Worm (Caenorhabditis elegans) whole organism, late embryonic: Measurements from ENCODE around the gene srh-141.

Experiments
- F13H6.1 ChIP-seq: sonication (generic microtip); optimal IDR thresholded peaks from 2 replicates; lab custom pipeline; 2016; ENCODE audit warnings: missing genetic modification characterization, missing compliant biosample characterization
- K02D7.2 ChIP-seq: sonication (generic microtip); optimal IDR thresholded peaks from 2 replicates; lab custom pipeline; 2017; ENCODE audit warnings: mild to moderate bottlenecking, missing genetic modification characterization, missing compliant biosample characterization
- K09A11.1 ChIP-seq: sonication (generic microtip); optimal IDR thresholded peaks from 2 replicates; lab custom pipeline; 2017; ENCODE audit warnings: antibody characterized with exemption, mild to moderate bottlenecking, missing genetic modification characterization, missing compliant biosample characterization; ENCODE audit not compliant: insufficient read depth
- Y22D7AL.16 ChIP-seq: sonication (generic microtip); optimal IDR thresholded peaks from 2 replicates; lab custom pipeline; 2016; ENCODE audit warnings: missing genetic modification characterization, missing compliant biosample characterization
- ahr-1 ChIP-seq: sonication (generic microtip); optimal IDR thresholded peaks from 2 replicates; lab custom pipeline; 2016; ENCODE audit warnings: missing genetic modification characterization, missing compliant biosample characterization
- ama-1 ChIP-seq: fragments of 150-350 bp; optimal IDR thresholded peaks from 2 replicates; lab custom pipeline; 2014
- ceh-18 ChIP-seq: sonication (generic microtip); optimal IDR thresholded peaks from 2 replicates; lab custom pipeline; 2016; ENCODE audit warnings: missing genetic modification characterization, missing compliant biosample characterization
- ceh-31 ChIP-seq: sonication (generic microtip); optimal IDR thresholded peaks from 2 replicates; lab custom pipeline; 2016; ENCODE audit warnings: missing genetic modification characterization, missing compliant biosample characterization
- ceh-45 ChIP-seq: fragments of 200-800 bp; sonication (Bioruptor generic); IDR thresholded peaks from 2 replicates; pipeline ENCODE4 v1.3.6; 2022; ENCODE audit warnings: missing genetic modification reagents, missing genetic modification characterization, missing compliant biosample characterization
- dmd-4 ChIP-seq: sonication (generic microtip); optimal IDR thresholded peaks from 2 replicates; lab custom pipeline; 2016; ENCODE audit warnings: borderline replicate concordance, missing genetic modification characterization, missing compliant biosample characterization
- dve-1 ChIP-seq: sonication (generic microtip); optimal IDR thresholded peaks from 2 replicates; lab custom pipeline; 2017; ENCODE audit warnings: antibody characterized with exemption, mild to moderate bottlenecking, missing genetic modification characterization, missing compliant biosample characterization
- elt-2 ChIP-seq: sonication (generic microtip); optimal IDR thresholded peaks from 2 replicates; lab custom pipeline; 2016; ENCODE audit warnings: missing genetic modification reagents, missing genetic modification characterization, missing compliant biosample characterization
- elt-4 ChIP-seq: sonication (generic microtip); optimal IDR thresholded peaks from 2 replicates; lab custom pipeline; 2016; ENCODE audit warnings: missing genetic modification characterization, missing compliant biosample characterization
- eyg-1 ChIP-seq: sonication (generic microtip); optimal IDR thresholded peaks from 2 replicates; lab custom pipeline; 2016; ENCODE audit warnings: missing genotype, missing genetic modification characterization, missing compliant biosample characterization
- fax-1 ChIP-seq: sonication (generic microtip); optimal IDR thresholded peaks from 2 replicates; lab custom pipeline; 2016; ENCODE audit warnings: missing genotype, missing genetic modification characterization, missing compliant biosample characterization
- fkh-10 ChIP-seq: fragments of 150-350 bp; optimal IDR thresholded peaks from 2 replicates; lab custom pipeline; 2014; ENCODE audit warnings: missing biosample characterization, missing genetic modification reagents, missing genetic modification characterization
- fkh-6 ChIP-seq: sonication (generic microtip); optimal IDR thresholded peaks from 2 replicates; lab custom pipeline; 2016; ENCODE audit warnings: missing genetic modification characterization, missing compliant biosample characterization
- gmeb-2 ChIP-seq: sonication (generic microtip); optimal IDR thresholded peaks from 2 replicates; lab custom pipeline; 2016; ENCODE audit warnings: missing genetic modification characterization, inconsistent platforms, missing compliant biosample characterization
- hlh-13 ChIP-seq: fragments of 200-800 bp; sonication (Bioruptor generic); optimal IDR thresholded peaks from 2 replicates; lab custom pipeline; 2018; ENCODE audit warnings: mild to moderate bottlenecking, missing genetic modification characterization, missing compliant biosample characterization
- hlh-15 ChIP-seq: sonication (generic microtip); optimal IDR thresholded peaks from 2 replicates; lab custom pipeline; 2016; ENCODE audit warnings: missing genetic modification characterization, missing compliant biosample characterization
- hlh-30 ChIP-seq: sonication (generic microtip); optimal IDR thresholded peaks from 2 replicates; lab custom pipeline; 2017; ENCODE audit warnings: antibody characterized with exemption, missing genetic modification characterization, missing compliant biosample characterization; ENCODE audit not compliant: insufficient read depth
- hlh-8 ChIP-seq: sonication (generic microtip); optimal IDR thresholded peaks from 2 replicates; lab custom pipeline; 2016; ENCODE audit warnings: missing genotype, missing genetic modification characterization, missing compliant biosample characterization
- nfya-1 ChIP-seq: sonication (generic microtip); optimal IDR thresholded peaks from 2 replicates; lab custom pipeline; 2017; ENCODE audit warnings: missing genetic modification characterization, mild to moderate bottlenecking, missing compliant biosample characterization, antibody characterized with exemption, moderate library complexity
- nhr-11 ChIP-seq: fragments of 150-350 bp; optimal IDR thresholded peaks from 2 replicates; lab custom pipeline; 2014; ENCODE audit warnings: missing biosample characterization, missing genetic modification characterization
- npax-4 ChIP-seq: sonication (generic microtip); optimal IDR thresholded peaks from 2 replicates; lab custom pipeline; 2016; ENCODE audit warnings: missing genetic modification characterization, missing compliant biosample characterization
- odd-2 ChIP-seq: sonication (generic microtip); optimal IDR thresholded peaks from 2 replicates; lab custom pipeline; 2017; ENCODE audit warnings: antibody characterized with exemption, mild to moderate bottlenecking, missing genetic modification characterization, missing compliant biosample characterization
- pax-1 ChIP-seq: fragments of 150-350 bp; optimal IDR thresholded peaks from 2 replicates; lab custom pipeline; 2014; ENCODE audit warnings: missing biosample characterization, missing genetic modification characterization
- ref-2 ChIP-seq: sonication (generic microtip); optimal IDR thresholded peaks from 2 replicates; lab custom pipeline; 2016; ENCODE audit warnings: missing genetic modification characterization, missing compliant biosample characterization
- sdc-2 ChIP-seq: sonication (generic microtip); optimal IDR thresholded peaks from 2 replicates; lab custom pipeline; 2016; ENCODE audit warnings: missing genotype, missing genetic modification characterization, missing compliant biosample characterization
- syd-9 ChIP-seq: sonication (generic microtip); optimal IDR thresholded peaks from 2 replicates; lab custom pipeline; 2016; ENCODE audit warnings: mild to moderate bottlenecking, missing genetic modification characterization, moderate library complexity, missing compliant biosample characterization
- tbx-2 ChIP-seq: sonication (generic microtip); optimal IDR thresholded peaks from 2 replicates; lab custom pipeline; 2016; ENCODE audit warnings: missing genetic modification characterization, missing compliant biosample characterization
- ttx-3 ChIP-seq: sonication (generic microtip); optimal IDR thresholded peaks from 2 replicates; lab custom pipeline; 2016; ENCODE audit warnings: missing genetic modification reagents, missing genetic modification characterization, missing compliant biosample characterization
- unc-3 ChIP-seq, 2 experiments: fragments of 200-800 bp in 1 of 2; sonication (Bioruptor generic) in 1 of 2; sonication (generic microtip) in 1 of 2; conservative IDR thresholded peaks in 1 of 2; optimal IDR thresholded peaks in 1 of 2; 2 replicates each; pipeline versions ENCODE4 v1.3.6 to Lab custom; 2016 to 2022; ENCODE audit warnings: missing compliant biosample characterization in 2 of 2, missing genetic modification characterization in 2 of 2, missing genetic modification reagents in 1 of 2
- unc-42 ChIP-seq: sonication (generic microtip); optimal IDR thresholded peaks from 2 replicates; lab custom pipeline; 2016; ENCODE audit warnings: missing genotype, missing genetic modification characterization, missing compliant biosample characterization
- unc-55 ChIP-seq: sonication (generic microtip); optimal IDR thresholded peaks from 2 replicates; lab custom pipeline; 2017; ENCODE audit warnings: missing biosample characterization, missing genetic modification reagents, missing genetic modification characterization
- unc-86 ChIP-seq: sonication (generic microtip); optimal IDR thresholded peaks from 2 replicates; lab custom pipeline; 2016; ENCODE audit warnings: missing genetic modification characterization, missing compliant biosample characterization

The srh-141 gene

DNA sequence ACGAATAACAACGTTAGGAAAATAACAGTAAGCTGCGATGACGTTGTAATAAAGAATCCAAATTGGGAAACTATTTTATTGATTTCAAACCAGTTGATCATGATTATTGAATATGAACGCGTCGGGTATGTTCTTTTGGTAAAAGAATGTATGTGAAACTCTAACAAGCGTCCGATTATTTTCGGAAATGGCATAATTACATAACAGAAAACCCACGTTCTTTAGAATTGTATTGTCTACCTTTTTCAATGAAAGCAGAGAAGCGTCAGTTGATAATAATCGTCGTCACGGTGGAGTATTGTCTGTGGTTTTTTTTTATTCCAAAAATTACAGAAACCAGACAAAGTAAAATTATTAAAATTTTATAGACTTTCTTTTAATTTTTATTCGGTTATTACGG, 11.3 kb downstream of the srh-141 start, which contains the start of gene str-14:
TSS of gene str-14 (minus strand) at position 101 of the 400 bp plus-strand sequence.
- TF ChIP-seq fkh-6 = no peak
- no peak for TF ChIP-seq unc-3 (GFP tag; conservative IDR thresholded peaks at IDR 0.05; lab: Robert Waterston, UW)
- no peak for TF ChIP-seq unc-3 (tag; optimal IDR thresholded peaks at IDR 0.05; lab: Kevin White, UChicago)
- TF ChIP-seq hlh-8 (tag; lab: Kevin White, UChicago) = no peak
- no peak for TF ChIP-seq K02D7.2
- no peak for TF ChIP-seq ahr-1 (tag; lab: Kevin White, UChicago)
- TF ChIP-seq hlh-30 = no peak
- no peak for TF ChIP-seq tbx-2
- no peak for TF ChIP-seq F13H6.1 (tag; lab: Kevin White, UChicago)
- TF ChIP-seq unc-42 (tag; lab: Kevin White, UChicago) = no peak
- TF ChIP-seq odd-2 = no peak
- no peak for TF ChIP-seq sdc-2
- TF ChIP-seq fkh-10 (GFP tag; lab: Kevin White, UChicago) = no peak
- no peak for TF ChIP-seq nhr-11 (tag; lab: Kevin White, UChicago)
- TF ChIP-seq elt-2 (tag; lab: Kevin White, UChicago) = no peak
- TF ChIP-seq, all 69 proteins: peak for 0

DNA sequence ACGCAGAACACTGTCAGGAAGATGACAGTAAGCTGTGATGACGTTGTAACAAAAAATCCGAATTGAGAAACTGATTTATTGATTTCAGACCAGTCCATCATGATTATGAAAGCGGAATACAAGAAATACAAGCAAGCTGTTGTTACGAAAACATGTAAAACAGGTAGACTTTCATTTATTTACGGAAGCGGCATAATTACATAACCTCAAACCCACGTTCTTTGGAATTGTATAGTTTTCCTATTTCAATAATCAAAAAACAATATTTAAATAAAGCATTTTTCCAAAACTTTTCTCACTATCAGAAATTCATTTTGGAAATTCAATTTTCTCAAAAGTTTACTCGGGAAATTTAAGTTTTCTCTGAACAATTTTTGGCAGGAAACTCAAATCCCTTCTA, 15.0 kb downstream of the srh-141 start, which contains the start of gene str-15:
TSS of gene str-15 (minus strand) at position 101 of the 400 bp plus-strand sequence.
- TF ChIP-seq ceh-45 (GFP tag; lab: Robert Waterston, UW) = no peak
- no peak for TF ChIP-seq ref-2 (tag; lab: Kevin White, UChicago)
- TF ChIP-seq ama-1 (lab: Kevin White, UChicago) = no peak
- no peak for TF ChIP-seq syd-9 (tag; lab: Kevin White, UChicago)
- TF ChIP-seq gmeb-2 (tag; lab: Kevin White, UChicago) = no peak
- TF ChIP-seq K02D7.2 = no peak
- no peak for TF ChIP-seq pax-1 (tag; lab: Kevin White, UChicago)
- TF ChIP-seq hlh-13 = no peak

DNA sequence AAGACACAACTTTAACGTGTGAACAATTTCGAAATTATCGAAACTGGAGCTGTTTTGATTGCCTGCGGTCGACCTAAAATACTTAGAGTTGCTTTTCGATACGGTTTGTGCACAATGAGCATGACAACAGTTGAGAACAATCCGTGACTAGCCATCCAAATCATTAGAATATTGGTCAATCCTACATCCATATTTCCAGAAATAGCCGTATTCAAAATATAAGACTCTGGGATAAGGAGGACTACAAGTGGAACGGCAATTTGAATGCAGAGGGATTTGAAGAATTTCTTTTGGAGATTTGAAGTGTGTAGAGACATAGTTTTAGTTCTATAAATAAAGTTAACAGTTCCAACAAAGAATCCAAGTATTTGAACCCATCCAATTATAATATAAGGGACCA, 15.7 kb downstream of the srh-141 start:
- no peak for TF ChIP-seq npax-4 (tag; lab: Kevin White, UChicago)
- TF ChIP-seq unc-42 (tag; lab: Kevin White, UChicago) = no peak
- no peak for TF ChIP-seq elt-2 (tag; lab: Kevin White, UChicago)
- no peak for TF ChIP-seq ttx-3 (tag; lab: Kevin White, UChicago)
- TF ChIP-seq dmd-4 = no peak
- TF ChIP-seq unc-3 (GFP tag; conservative IDR thresholded peaks at IDR 0.05; lab: Robert Waterston, UW) = no peak
- no peak for TF ChIP-seq unc-3 (tag; optimal IDR thresholded peaks at IDR 0.05; lab: Kevin White, UChicago)
- TF ChIP-seq ceh-45 (GFP tag; lab: Robert Waterston, UW) = no peak
- TF ChIP-seq syd-9 (tag; lab: Kevin White, UChicago) = no peak
- no peak for TF ChIP-seq Y22D7AL.16 (tag; lab: Kevin White, UChicago)
- TF ChIP-seq hlh-30 = no peak
- TF ChIP-seq ahr-1 (tag; lab: Kevin White, UChicago) = no peak

- TF ChIP-seq ceh-18 (tag; lab: Kevin White, UChicago) = no peak
- no peak for TF ChIP-seq unc-3 (GFP tag; conservative IDR thresholded peaks at IDR 0.05; lab: Robert Waterston, UW)
- TF ChIP-seq unc-3 (tag; optimal IDR thresholded peaks at IDR 0.05; lab: Kevin White, UChicago) = no peak
- TF ChIP-seq ahr-1 (tag; lab: Kevin White, UChicago) = no peak
- no peak for TF ChIP-seq unc-55 (GFP tag; lab: Kevin White, UChicago)
- no peak for TF ChIP-seq Y22D7AL.16 (tag; lab: Kevin White, UChicago)
- TF ChIP-seq unc-86 (tag; lab: Kevin White, UChicago) = no peak
- no peak for TF ChIP-seq dve-1
- no peak for TF ChIP-seq fkh-6
- no peak for TF ChIP-seq pax-1 (tag; lab: Kevin White, UChicago)
- no peak for TF ChIP-seq fax-1
- TF ChIP-seq eyg-1 (tag; lab: Kevin White, UChicago) = no peak
- TF ChIP-seq hlh-15 (tag; lab: Kevin White, UChicago) = no peak
- TF ChIP-seq K02D7.2 = no peak
- TF ChIP-seq ceh-31 (tag; lab: Kevin White, UChicago) = no peak
- no peak for TF ChIP-seq elt-4 (tag; lab: Kevin White, UChicago)
- no peak for TF ChIP-seq hlh-13
- TF ChIP-seq nfya-1 = no peak
- no peak for TF ChIP-seq K09A11.1
Observed at ce11 chrV:16460866-16461265, 17.1 kb downstream of the srh-141 start, which contains the start of gene srh-142. Gene srh-142 (minus strand): TSS chrV:16460966.
